Fruit fly (Drosophila melanogaster) Kc167 (cell line): ENCODE data around the gene halo.

Experiments used
- Myc ChIP-seq: fragments of >200 bp; optimal IDR thresholded peaks from 2 replicates; lab custom pipeline; 2017; ENCODE audit warnings: missing external identifiers
- Sin3A ChIP-seq: fragments of >200 bp; optimal IDR thresholded peaks from 2 replicates; lab custom pipeline; 2018; ENCODE audit warnings: missing external identifiers
- h ChIP-seq: fragments of >200 bp; optimal IDR thresholded peaks from 3 replicates; lab custom pipeline; 2018; ENCODE audit warnings: missing external identifiers
- insv ChIP-seq: fragments of >200 bp; optimal IDR thresholded peaks from 3 replicates; lab custom pipeline; 2018; ENCODE audit warnings: missing external identifiers
- psq ChIP-seq: fragments of >200 bp; optimal IDR thresholded peaks from 2 replicates; lab custom pipeline; 2017; ENCODE audit warnings: missing external identifiers
- ttk ChIP-seq: sonication (Bioruptor generic); optimal IDR thresholded peaks from 2 replicates; lab custom pipeline; 2017; ENCODE audit warnings: missing external identifiers

The halo gene

dm6 chr2L:1504288-1504687, 13.7 kb downstream of the halo start:
- TF ChIP-seq insv (lab: Kevin White, UChicago) = no peak
- no peak for TF ChIP-seq ttk (lab: Kevin White, UChicago)
- no peak for TF ChIP-seq Myc (lab: Kevin White, UChicago)
- TF ChIP-seq h = no peak
- TF ChIP-seq Sin3A (lab: Kevin White, UChicago) = no peak
- no peak for TF ChIP-seq psq (lab: Kevin White, UChicago)

- TF ChIP-seq h (no peak), psq (lab: Kevin White, UChicago) (no peak)
Observed at dm6 chr2L:1502459-1503101, 15.4 kb downstream of the halo start, which contains the start of gene CG7420. CG7420 (minus strand) TSS chr2L:1502904.

- TF ChIP-seq Myc (lab: Kevin White, UChicago) (no peak), psq (lab: Kevin White, UChicago) (no peak), h (no peak), Sin3A (lab: Kevin White, UChicago) (no peak), ttk (lab: Kevin White, UChicago) (no peak), insv (lab: Kevin White, UChicago) (no peak)
Observed at dm6 chr2L:1500312-1500711, 17.6 kb downstream of the halo start, which contains the start of gene CG18131. CG18131 (minus strand) TSS chr2L:1500608.

dm6 chr2L:1498966-1499554, 18.9 kb downstream of the halo start:
- TF ChIP-seq insv (lab: Kevin White, UChicago) (no peak), psq (lab: Kevin White, UChicago) (no peak), Sin3A (lab: Kevin White, UChicago) (no peak), Myc (lab: Kevin White, UChicago) (no peak), h (no peak), ttk (lab: Kevin White, UChicago) (no peak)

- TF ChIP-seq ttk (lab: Kevin White, UChicago) (no peak), h (no peak), Myc (lab: Kevin White, UChicago) (no peak), Sin3A (lab: Kevin White, UChicago) (no peak)
Observed at dm6 chr2L:1496943-1497342, 21.0 kb downstream of the halo start, which contains the start of gene CG31661. CG31661 (plus strand) TSS chr2L:1497243.

- TF ChIP-seq psq (lab: Kevin White, UChicago) (no peak), insv (lab: Kevin White, UChicago) (no peak), h (no peak)
Observed at dm6 chr2L:1495160-1495559, 22.8 kb downstream of the halo start, which contains the start of gene CG31926. CG31926 (plus strand) TSS chr2L:1495460.

- TF ChIP-seq h (no peak), insv (lab: Kevin White, UChicago) (no peak), psq (lab: Kevin White, UChicago) (no peak), Sin3A (lab: Kevin White, UChicago) (no peak), Myc (lab: Kevin White, UChicago) (no peak)
Observed at dm6 chr2L:1493770-1494169, 24.2 kb downstream of the halo start, which contains the start of gene CG33128. CG33128 (plus strand) TSS chr2L:1494070.

dm6 chr2L:1491791-1492345, 26.1 kb downstream of the halo start, which contains the start of gene CG31928:
CG31928 (plus strand) TSS chr2L:1492295.
- TF ChIP-seq insv (lab: Kevin White, UChicago) (no peak), Sin3A (lab: Kevin White, UChicago) (no peak), h (no peak), Myc (lab: Kevin White, UChicago) (no peak), psq (lab: Kevin White, UChicago) (no peak), ttk (lab: Kevin White, UChicago) (no peak)

- no peak for TF ChIP-seq h
Observed at dm6 chr2L:1485975-1486665, 31.8 kb downstream of the halo start.

- TF ChIP-seq h (no peak), insv (lab: Kevin White, UChicago) (no peak), Sin3A (lab: Kevin White, UChicago) (no peak), Myc (lab: Kevin White, UChicago) (no peak), psq (lab: Kevin White, UChicago) (no peak), ttk (lab: Kevin White, UChicago) (no peak)
Observed at dm6 chr2L:1478488-1478887, 39.5 kb downstream of the halo start.

- TF ChIP-seq h (no peak), ttk (lab: Kevin White, UChicago) (no peak), Sin3A (lab: Kevin White, UChicago) (no peak), psq (lab: Kevin White, UChicago) (no peak), insv (lab: Kevin White, UChicago) (no peak), Myc (lab: Kevin White, UChicago) (no peak)
Observed at dm6 chr2L:1476872-1477503, 41.0 kb downstream of the halo start.
